Fruit fly (Drosophila melanogaster) whole organism, embryonic: ENCODE data around the gene CG43886.

ENCODE experiments used
- Atf6 ChIP-seq: fragments of 200-800 bp; sonication (Bioruptor generic); IDR thresholded peaks from 2 replicates; pipeline ENCODE4 v1.3.6; 2022; ENCODE audit warnings: missing biosample characterization, missing genetic modification characterization
- CG10147 ChIP-seq: fragments of 200-800 bp; sonication (Bioruptor generic); optimal IDR thresholded peaks from 2 replicates; lab custom pipeline; 2019; ENCODE audit warnings: missing biosample characterization, mild to moderate bottlenecking, missing genetic modification characterization, moderate library complexity
- CG1024 ChIP-seq: fragments of 200-800 bp; sonication (Bioruptor generic); IDR thresholded peaks from 2 replicates; pipeline ENCODE4 v1.3.6; 2022; ENCODE audit warnings: missing biosample characterization, missing genetic modification characterization
- CG10431 ChIP-seq: fragments of 200-800 bp; sonication (Bioruptor generic); optimal IDR thresholded peaks from 3 replicates; lab custom pipeline; 2018; ENCODE audit warnings: missing biosample characterization, mild to moderate bottlenecking, missing genetic modification characterization
- CG12299 ChIP-seq: fragments of 200-800 bp; sonication (Bioruptor generic); optimal IDR thresholded peaks from 2 replicates; lab custom pipeline; 2018; ENCODE audit warnings: missing biosample characterization, mild to moderate bottlenecking, missing genetic modification characterization
- CG14050 ChIP-seq: fragments of 200-800 bp; sonication (Bioruptor generic); IDR thresholded peaks from 3 replicates; pipeline ENCODE4 v1.3.6; 2022; ENCODE audit warnings: missing biosample characterization, missing genetic modification characterization
- CG15269 ChIP-seq: fragments of 200-800 bp; sonication (Bioruptor generic); optimal IDR thresholded peaks from 2 replicates; lab custom pipeline; 2018; ENCODE audit warnings: missing biosample characterization, mild to moderate bottlenecking, missing genetic modification characterization, moderate library complexity
- CG1647 ChIP-seq: fragments of 200-800 bp; sonication (Bioruptor generic); optimal IDR thresholded peaks from 3 replicates; lab custom pipeline; 2016; ENCODE audit warnings: missing biosample characterization, missing genetic modification characterization
- CG18599 ChIP-seq: fragments of 200-800 bp; sonication (Bioruptor generic); optimal IDR thresholded peaks from 3 replicates; lab custom pipeline; 2017; ENCODE audit warnings: missing biosample characterization, missing genetic modification characterization, mild to moderate bottlenecking, moderate library complexity, missing genetic modification reagents
- CG18619 ChIP-seq: fragments of 200-800 bp; sonication (Bioruptor generic); optimal IDR thresholded peaks from 3 replicates; lab custom pipeline; 2017; ENCODE audit warnings: missing biosample characterization, mild to moderate bottlenecking, missing genetic modification characterization
- CG2202 ChIP-seq: fragments of 200-800 bp; sonication (Bioruptor generic); optimal IDR thresholded peaks from 2 replicates; lab custom pipeline; 2018; ENCODE audit warnings: missing biosample characterization, mild to moderate bottlenecking, missing genetic modification characterization
- CG32767 ChIP-seq: fragments of 200-800 bp; sonication (Bioruptor generic); IDR thresholded peaks from 2 replicates; pipeline ENCODE4 v1.3.6; 2022; ENCODE audit warnings: missing biosample characterization, missing genetic modification characterization
- CG34376 ChIP-seq: fragments of 200-800 bp; sonication (Bioruptor generic); optimal IDR thresholded peaks from 2 replicates; lab custom pipeline; 2018; ENCODE audit warnings: missing biosample characterization, mild to moderate bottlenecking, missing genetic modification characterization
- CG3838 ChIP-seq: fragments of 200-800 bp; sonication (Bioruptor generic); optimal IDR thresholded peaks from 3 replicates; lab custom pipeline; 2016; ENCODE audit warnings: missing biosample characterization, missing genetic modification characterization
- CG4730 ChIP-seq: fragments of 200-800 bp; sonication (Bioruptor generic); IDR thresholded peaks from 2 replicates; pipeline ENCODE4 v1.3.6; 2022; ENCODE audit warnings: missing biosample characterization, missing genetic modification characterization
- CG4820 ChIP-seq: fragments of 200-800 bp; sonication (Bioruptor generic); optimal IDR thresholded peaks from 3 replicates; lab custom pipeline; 2016; ENCODE audit warnings: missing biosample characterization, missing genetic modification characterization
- CG6272 ChIP-seq: fragments of 200-800 bp; sonication (Bioruptor generic); IDR thresholded peaks from 2 replicates; pipeline ENCODE4 v1.3.6; 2022; ENCODE audit warnings: missing biosample characterization, missing genetic modification characterization
- CG6683 ChIP-seq: fragments of 200-800 bp; sonication (Bioruptor generic); optimal IDR thresholded peaks from 2 replicates; lab custom pipeline; 2017; ENCODE audit warnings: missing biosample characterization, mild to moderate bottlenecking, missing genetic modification characterization, missing genetic modification reagents
- CG7839 ChIP-seq: fragments of 200-800 bp; sonication (Bioruptor generic); optimal IDR thresholded peaks from 3 replicates; lab custom pipeline; 2018; ENCODE audit warnings: missing biosample characterization, mild to moderate bottlenecking, missing genetic modification characterization, moderate library complexity
- CG8281 ChIP-seq: fragments of 200-800 bp; sonication (Bioruptor generic); optimal IDR thresholded peaks from 2 replicates; lab custom pipeline; 2018; ENCODE audit warnings: missing biosample characterization, mild to moderate bottlenecking, missing genetic modification characterization, moderate library complexity
- Chrac-16 ChIP-seq: fragments of 200-800 bp; sonication (Bioruptor generic); optimal IDR thresholded peaks from 3 replicates; lab custom pipeline; 2016; ENCODE audit warnings: missing biosample characterization, missing genetic modification characterization
- D ChIP-seq, 2 experiments: fragments of 200-800 bp in 1 of 2; fragments of >200 bp in 1 of 2; sonication (Bioruptor generic) in 1 of 2; optimal IDR thresholded peaks; 2 replicates in 1 of 2; 3 replicates in 1 of 2; lab custom pipeline; 2017; ENCODE audit warnings: mild to moderate bottlenecking in 1 of 2, missing biosample characterization in 1 of 2, missing genetic modification characterization in 1 of 2, missing genetic modification reagents in 1 of 2
- Drgx ChIP-seq: fragments of 200-800 bp; sonication (Bioruptor generic); IDR thresholded peaks from 2 replicates; pipeline ENCODE4 v1.3.6; 2022; ENCODE audit warnings: missing biosample characterization, missing genetic modification characterization
- Gug ChIP-seq: fragments of 200-800 bp; sonication (Bioruptor generic); IDR thresholded peaks from 4 replicates; pipeline ENCODE4 v1.3.6; 2022; ENCODE audit warnings: missing biosample characterization, missing genetic modification characterization
- H15 ChIP-seq: fragments of 200-800 bp; sonication (Bioruptor generic); IDR thresholded peaks from 3 replicates; pipeline ENCODE4 v1.3.6; 2022; ENCODE audit warnings: missing biosample characterization, missing genetic modification characterization
- HmgZ ChIP-seq: fragments of 200-800 bp; sonication (Bioruptor generic); optimal IDR thresholded peaks from 2 replicates; lab custom pipeline; 2018; ENCODE audit warnings: missing biosample characterization, mild to moderate bottlenecking, missing genetic modification characterization
- Myb ChIP-seq: fragments of 200-800 bp; sonication (Bioruptor generic); optimal IDR thresholded peaks from 2 replicates; lab custom pipeline; 2016; ENCODE audit warnings: missing biosample characterization, missing genetic modification characterization
- NC2α ChIP-seq: fragments of 200-800 bp; sonication (Bioruptor generic); optimal IDR thresholded peaks from 2 replicates; lab custom pipeline; 2016; ENCODE audit warnings: missing biosample characterization, missing genetic modification characterization
- NFAT ChIP-seq: fragments of 200-800 bp; sonication (Bioruptor generic); IDR thresholded peaks from 2 replicates; pipeline ENCODE4 v1.3.6; 2022; ENCODE audit warnings: missing biosample characterization, missing genetic modification characterization
- Nf-YA ChIP-seq: fragments of 200-800 bp; sonication (Bioruptor generic); IDR thresholded peaks from 2 replicates; pipeline ENCODE4 v1.3.6; 2022; ENCODE audit warnings: missing biosample characterization, missing genetic modification characterization
- Nf-YC ChIP-seq: fragments of 200-800 bp; optimal IDR thresholded peaks from 3 replicates; lab custom pipeline; 2019; ENCODE audit warnings: missing biosample characterization, mild to moderate bottlenecking, missing genetic modification characterization, moderate library complexity
- Sin3A ChIP-seq: fragments of >200 bp; optimal IDR thresholded peaks from 2 replicates; lab custom pipeline; 2018
- Sry-δ ChIP-seq: fragments of 200-800 bp; sonication (Bioruptor generic); optimal IDR thresholded peaks from 2 replicates; lab custom pipeline; 2016; ENCODE audit warnings: missing biosample characterization, missing genetic modification characterization
- Usf ChIP-seq: fragments of 200-800 bp; sonication (Bioruptor generic); optimal IDR thresholded peaks from 2 replicates; lab custom pipeline; 2017; ENCODE audit warnings: missing genotype, missing biosample characterization, missing genetic modification characterization
- al ChIP-seq: fragments of 200-800 bp; sonication (Bioruptor generic); IDR thresholded peaks from 2 replicates; pipeline ENCODE4 v1.3.6; 2022; ENCODE audit warnings: missing biosample characterization, missing genetic modification characterization
- bsh ChIP-seq, 2 experiments: fragments of 200-800 bp; sonication (Bioruptor generic); optimal IDR thresholded peaks; 2 replicates each; lab custom pipeline; 2017 to 2018; ENCODE audit warnings: mild to moderate bottlenecking in 2 of 2, missing biosample characterization in 2 of 2, missing genetic modification characterization in 2 of 2, moderate library complexity in 1 of 2
- cad ChIP-seq: fragments of >200 bp; optimal IDR thresholded peaks from 2 replicates; lab custom pipeline; 2017; ENCODE audit warnings: missing biosample characterization, missing genetic modification characterization
- chif ChIP-seq, 2 experiments: fragments of 200-800 bp; sonication (Bioruptor generic); optimal IDR thresholded peaks; 3 replicates each; lab custom pipeline; 2016; ENCODE audit warnings: missing biosample characterization in 2 of 2, missing genetic modification characterization in 2 of 2
- chn ChIP-seq: fragments of 200-800 bp; sonication (Bioruptor generic); optimal IDR thresholded peaks from 2 replicates; lab custom pipeline; 2016; ENCODE audit warnings: missing biosample characterization, missing genetic modification characterization
- corto ChIP-seq: fragments of 200-800 bp; sonication (Bioruptor generic); optimal IDR thresholded peaks from 2 replicates; lab custom pipeline; 2016; ENCODE audit warnings: missing biosample characterization, mild to moderate bottlenecking, missing genetic modification characterization, moderate library complexity
- danr ChIP-seq: fragments of 200-800 bp; sonication (Bioruptor generic); IDR thresholded peaks from 2 replicates; pipeline ENCODE4 v1.3.6; 2022; ENCODE audit warnings: missing biosample characterization, missing genetic modification characterization
- dpn ChIP-seq, 2 experiments: fragments of 200-800 bp; sonication (Bioruptor generic); optimal IDR thresholded peaks; 3 replicates each; lab custom pipeline; 2016; ENCODE audit warnings: missing biosample characterization in 2 of 2, missing genetic modification characterization in 2 of 2
- h ChIP-seq: fragments of >200 bp; optimal IDR thresholded peaks from 2 replicates; lab custom pipeline; 2017
- hth ChIP-seq: fragments of >200 bp; optimal IDR thresholded peaks from 2 replicates; lab custom pipeline; 2017; ENCODE audit warnings: inconsistent platforms
- insv ChIP-seq, 2 experiments: fragments of 200-800 bp; sonication (Bioruptor generic); optimal IDR thresholded peaks; 3 replicates each; lab custom pipeline; 2016 to 2018; ENCODE audit warnings: missing biosample characterization in 2 of 2, missing genetic modification characterization in 2 of 2
- sisA ChIP-seq: fragments of 200-800 bp; sonication (Bioruptor generic); IDR thresholded peaks from 2 replicates; pipeline ENCODE4 v1.3.6; 2022; ENCODE audit warnings: missing biosample characterization, missing genetic modification characterization
- tgo ChIP-seq: fragments of 200-800 bp; sonication (Bioruptor generic); IDR thresholded peaks from 3 replicates; pipeline ENCODE4 v1.3.6; 2022; ENCODE audit warnings: missing biosample characterization, missing genetic modification characterization
- z ChIP-seq: fragments of 200-800 bp; sonication (Bioruptor generic); IDR thresholded peaks from 3 replicates; pipeline ENCODE4 v1.3.6; 2022; ENCODE audit warnings: missing biosample characterization, missing genetic modification characterization
- zen ChIP-seq: fragments of 200-800 bp; sonication (Bioruptor generic); optimal IDR thresholded peaks from 3 replicates; lab custom pipeline; 2018; ENCODE audit warnings: missing biosample characterization, mild to moderate bottlenecking, missing genetic modification characterization, moderate library complexity
- zfh1 ChIP-seq: fragments of 200-800 bp; sonication (Bioruptor generic); IDR thresholded peaks from 3 replicates; pipeline ENCODE4 v1.3.6; 2022; ENCODE audit warnings: missing biosample characterization, missing genetic modification characterization

CG43886 gene

dm6 chr3L:8115864-8116528 is 43.6 kb downstream of the CG43886 start, which contains the start of the genes Arp3 and msk (continued):
- TF ChIP-seq CG8281 (tag; lab: Kevin White, UChicago) (peak; percentile 37), Drgx (no peak; the same call in 1 of the 2 replicates), CG15269 (tag; lab: Kevin White, UChicago) (no peak), zfh1 (GFP tag; lab: Robert Waterston, UW) (peak; percentile 73; the same call in 2 of the 3 replicates), danr (GFP tag; lab: Robert Waterston, UW) (peak; percentile 70), Sry-δ (peak; percentile 81), CG34376 (GFP tag; lab: Kevin White, UChicago) (peak; percentile 86), CG6683 (GFP tag; lab: Kevin White, UChicago) (peak; percentile 49), Nf-YC (tag; lab: Kevin White, UChicago) (peak; percentile 81), bsh (GFP tag; optimal IDR thresholded peaks at IDR 0.05; lab: Kevin White, UChicago) (peak in 1 of 2 experiments; percentile 65), CG18619 (peak; percentile 72), D (optimal IDR thresholded peaks at IDR 0.05; lab: Kevin White, UChicago) (no peak), D (GFP tag; optimal IDR thresholded peaks at IDR 0.05; lab: Kevin White, UChicago) (peak; percentile 49), insv (GFP tag; optimal IDR thresholded peaks at IDR 0.05; lab: Kevin White, UChicago) (peak in 1 of 2 experiments; percentile 57), CG6272 (GFP tag; lab: Robert Waterston, UW) (0 out of 2 replicates have a peak, but pooled peaks have one; percentile 54), CG14050 (GFP tag; lab: Robert Waterston, UW) (no peak), sisA (peak; percentile 84), CG10147 (peak; percentile 81), hth (no peak), dpn (GFP tag; optimal IDR thresholded peaks at IDR 0.05; lab: Kevin White, UChicago) (peak; percentile 85 to 92), CG32767 (GFP tag; lab: Robert Waterston, UW) (no peak; the same call in 1 of the 2 replicates), Sin3A (peak; percentile 100), cad (GFP tag; lab: Kevin White, UChicago) (no peak), Usf (GFP tag; lab: Kevin White, UChicago) (peak; percentile 66), CG18599 (GFP tag; lab: Kevin White, UChicago) (no peak), CG4820 (GFP tag; lab: Kevin White, UChicago) (peak; percentile 84), Gug (GFP tag; lab: Robert Waterston, UW) (peak; percentile 86), Nf-YA (GFP tag; lab: Robert Waterston, UW) (0 out of 2 replicates have a peak, but pooled peaks have one; percentile 31), CG10431 (GFP tag; lab: Kevin White, UChicago) (peak; percentile 58), CG3838 (peak; percentile 46), tgo (GFP tag; lab: Robert Waterston, UW) (peak; percentile 68), CG4730 (GFP tag; lab: Robert Waterston, UW) (0 out of 2 replicates have a peak, but pooled peaks have one; percentile 37), NFAT (GFP tag; lab: Robert Waterston, UW) (peak; percentile 79), zen (tag; lab: Kevin White, UChicago) (peak; percentile 56), H15 (peak; percentile 74; the same call in 2 of the 3 replicates), NC2α (GFP tag; lab: Kevin White, UChicago) (peak; percentile 59), al (peak; percentile 62), HmgZ (tag; lab: Kevin White, UChicago) (peak; percentile 92), chif (GFP tag; optimal IDR thresholded peaks at IDR 0.05; lab: Kevin White, UChicago) (peak; percentile 76 to 87), Chrac-16 (GFP tag; lab: Kevin White, UChicago) (peak; percentile 84), Myb (GFP tag; lab: Kevin White, UChicago) (peak; percentile 83), chn (GFP tag; lab: Kevin White, UChicago) (peak; percentile 84), CG1024 (GFP tag; lab: Robert Waterston, UW) (0 out of 2 replicates have a peak, but pooled peaks have one; percentile 31), z (no peak), corto (no peak), h (lab: Kevin White, UChicago) (no peak), CG7839 (peak; percentile 73), CG1647 (GFP tag; lab: Kevin White, UChicago) (peak; percentile 88), Atf6 (GFP tag; lab: Robert Waterston, UW) (peak; percentile 67), CG2202 (tag; lab: Kevin White, UChicago) (peak; percentile 34), CG12299 (tag; lab: Kevin White, UChicago) (peak; percentile 44)
